Worm (Caenorhabditis elegans) whole organism, young adult: ENCODE measurements around the gene ZK822.9.

Experiments
- B0261.1 ChIP-seq: sonication (generic microtip); optimal IDR thresholded peaks from 2 replicates; lab custom pipeline; 2016; ENCODE audit warnings: mild to moderate bottlenecking, missing genetic modification characterization, moderate library complexity, missing compliant biosample characterization
- B0336.3 ChIP-seq: fragments of 200-800 bp; sonication (Bioruptor generic); IDR thresholded peaks from 2 replicates; pipeline ENCODE4 v1.3.6; 2022; ENCODE audit warnings: missing genetic modification characterization, missing compliant biosample characterization
- C06A6.2 ChIP-seq: fragments of 200-800 bp; sonication (Bioruptor generic); conservative IDR thresholded peaks from 2 replicates; pipeline ENCODE4 v1.3.6; 2022; ENCODE audit warnings: missing genetic modification characterization, missing compliant biosample characterization
- C17E4.6 ChIP-seq: fragments of 200-800 bp; sonication (Bioruptor generic); IDR thresholded peaks from 2 replicates; pipeline ENCODE4 v1.3.6; 2022; ENCODE audit warnings: missing genetic modification reagents, missing genetic modification characterization, missing compliant biosample characterization
- F10E7.11 ChIP-seq: sonication (generic microtip); optimal IDR thresholded peaks from 2 replicates; lab custom pipeline; 2017; ENCODE audit warnings: mild to moderate bottlenecking, missing genetic modification characterization, moderate library complexity, missing compliant biosample characterization
- F22D6.2 ChIP-seq: sonication (generic microtip); optimal IDR thresholded peaks from 2 replicates; lab custom pipeline; 2016; ENCODE audit warnings: mild to moderate bottlenecking, missing genetic modification characterization, missing compliant biosample characterization
- F39B2.1 ChIP-seq: fragments of 200-800 bp; sonication (Bioruptor generic); IDR thresholded peaks from 2 replicates; pipeline ENCODE4 v1.3.6; 2022; ENCODE audit warnings: missing genetic modification reagents, missing genetic modification characterization, missing compliant biosample characterization
- F52B5.7 ChIP-seq: sonication (generic microtip); optimal IDR thresholded peaks from 2 replicates; lab custom pipeline; 2016; ENCODE audit warnings: mild to moderate bottlenecking, missing genetic modification characterization, missing compliant biosample characterization
- F57A8.1 ChIP-seq: fragments of 200-800 bp; sonication (Bioruptor generic); optimal IDR thresholded peaks from 2 replicates; lab custom pipeline; 2018; ENCODE audit warnings: mild to moderate bottlenecking, missing genetic modification characterization, moderate library complexity, missing compliant biosample characterization
- F57C9.4 ChIP-seq: sonication (generic microtip); optimal IDR thresholded peaks from 2 replicates; lab custom pipeline; 2017; ENCODE audit warnings: mild to moderate bottlenecking, missing genetic modification characterization, missing compliant biosample characterization
- K12H6.12 ChIP-seq: fragments of 200-800 bp; sonication (Bioruptor generic); optimal IDR thresholded peaks from 2 replicates; lab custom pipeline; 2018; ENCODE audit warnings: mild to moderate bottlenecking, missing genetic modification characterization, missing compliant biosample characterization
- Y67H2A.10 ChIP-seq: fragments of 200-800 bp; sonication (Bioruptor generic); conservative IDR thresholded peaks from 2 replicates; pipeline ENCODE4 v1.3.6; 2022; ENCODE audit warnings: missing genetic modification reagents, missing genetic modification characterization, missing compliant biosample characterization
- ama-1 ChIP-seq, 3 experiments: fragments of 150-350 bp in 1 of 3; sonication (generic microtip) in 2 of 3; optimal IDR thresholded peaks; 2 replicates each; lab custom pipeline; 2014 to 2018; ENCODE audit warnings: missing biosample characterization in 2 of 3, missing genetic modification characterization in 2 of 3, missing genetic modification reagents in 2 of 3
- attf-3 ChIP-seq: fragments of 200-800 bp; sonication (Bioruptor generic); conservative IDR thresholded peaks from 2 replicates; pipeline ENCODE4 v1.3.6; 2022; ENCODE audit warnings: missing genetic modification reagents, missing genetic modification characterization, missing compliant biosample characterization
- attf-5 ChIP-seq: fragments of 200-800 bp; sonication (Bioruptor generic); optimal IDR thresholded peaks from 2 replicates; lab custom pipeline; 2018; ENCODE audit warnings: mild to moderate bottlenecking, missing genetic modification characterization, missing compliant biosample characterization
- ccch-3 ChIP-seq: fragments of 200-800 bp; sonication (Bioruptor generic); optimal IDR thresholded peaks from 2 replicates; lab custom pipeline; 2018; ENCODE audit warnings: mild to moderate bottlenecking, missing genetic modification characterization, missing compliant biosample characterization
- ceh-27 ChIP-seq: fragments of 200-800 bp; sonication (Bioruptor generic); optimal IDR thresholded peaks from 2 replicates; lab custom pipeline; 2018; ENCODE audit warnings: mild to moderate bottlenecking, missing genetic modification characterization, moderate library complexity, missing compliant biosample characterization
- ceh-40 ChIP-seq: fragments of 200-800 bp; sonication (Bioruptor generic); IDR thresholded peaks from 2 replicates; pipeline ENCODE4 v1.3.6; 2022; ENCODE audit warnings: missing genetic modification characterization, missing compliant biosample characterization
- ceh-58 ChIP-seq: fragments of 200-800 bp; sonication (Bioruptor generic); IDR thresholded peaks from 2 replicates; pipeline ENCODE4 v1.3.6; 2022; ENCODE audit warnings: missing genetic modification characterization, missing compliant biosample characterization
- ceh-79 ChIP-seq: sonication (generic microtip); optimal IDR thresholded peaks from 2 replicates; lab custom pipeline; 2017; ENCODE audit warnings: mild to moderate bottlenecking, missing genetic modification characterization, missing compliant biosample characterization
- die-1 ChIP-seq: sonication (generic microtip); optimal IDR thresholded peaks from 2 replicates; lab custom pipeline; 2016; ENCODE audit warnings: missing genotype, mild to moderate bottlenecking, missing genetic modification characterization, missing compliant biosample characterization
- dox-1 ChIP-seq: fragments of 200-800 bp; sonication (Bioruptor generic); IDR thresholded peaks from 2 replicates; pipeline ENCODE4 v1.3.6; 2022; ENCODE audit warnings: missing genetic modification reagents, missing genetic modification characterization, missing compliant biosample characterization
- dpff-1 ChIP-seq: sonication (generic microtip); optimal IDR thresholded peaks from 2 replicates; lab custom pipeline; 2017; ENCODE audit warnings: mild to moderate bottlenecking, missing genetic modification characterization, missing compliant biosample characterization
- egl-44 ChIP-seq: fragments of 200-800 bp; sonication (Bioruptor generic); IDR thresholded peaks from 2 replicates; pipeline ENCODE4 v1.3.6; 2022; ENCODE audit warnings: missing genetic modification reagents, missing genetic modification characterization, missing compliant biosample characterization
- egrh-3 ChIP-seq: fragments of 200-800 bp; sonication (Bioruptor generic); IDR thresholded peaks from 2 replicates; pipeline ENCODE4 v1.3.6; 2022; ENCODE audit warnings: missing genetic modification reagents, missing genetic modification characterization, missing compliant biosample characterization
- ets-4 ChIP-seq: fragments of 200-800 bp; sonication (Bioruptor generic); optimal IDR thresholded peaks from 2 replicates; lab custom pipeline; 2018; ENCODE audit warnings: mild to moderate bottlenecking, missing genetic modification characterization, missing compliant biosample characterization
- gei-17 ChIP-seq: fragments of 200-800 bp; sonication (Bioruptor generic); optimal IDR thresholded peaks from 2 replicates; lab custom pipeline; 2018; ENCODE audit warnings: mild to moderate bottlenecking, missing genetic modification characterization, missing compliant biosample characterization
- hsf-1 ChIP-seq: fragments of 200-800 bp; sonication (Bioruptor generic); IDR thresholded peaks from 2 replicates; pipeline ENCODE4 v1.3.6; 2022; ENCODE audit warnings: missing genetic modification reagents, missing genetic modification characterization, missing compliant biosample characterization
- let-607 ChIP-seq, 2 experiments: fragments of 200-800 bp in 1 of 2; sonication (Bioruptor generic) in 1 of 2; sonication (generic microtip) in 1 of 2; optimal IDR thresholded peaks; 2 replicates each; lab custom pipeline; 2016 to 2018; ENCODE audit warnings: mild to moderate bottlenecking in 2 of 2, missing compliant biosample characterization in 2 of 2, missing genetic modification characterization in 2 of 2, moderate library complexity in 2 of 2, missing genotype in 1 of 2
- lin-26 ChIP-seq: fragments of 200-800 bp; sonication (Bioruptor generic); IDR thresholded peaks from 2 replicates; pipeline ENCODE4 v1.3.6; 2022; ENCODE audit warnings: missing genetic modification reagents, missing genetic modification characterization, missing compliant biosample characterization
- lin-40 ChIP-seq: sonication (generic microtip); optimal IDR thresholded peaks from 2 replicates; lab custom pipeline; 2016; ENCODE audit warnings: missing genetic modification characterization, mild to moderate bottlenecking, missing compliant biosample characterization, missing genotype, missing genetic modification reagents
- madf-8 ChIP-seq: fragments of 200-800 bp; sonication (Bioruptor generic); conservative IDR thresholded peaks from 2 replicates; pipeline ENCODE4 v1.3.6; 2022; ENCODE audit warnings: missing genetic modification reagents, missing genetic modification characterization, missing compliant biosample characterization
- mcd-1 ChIP-seq: fragments of 200-800 bp; sonication (Bioruptor generic); IDR thresholded peaks from 2 replicates; pipeline ENCODE4 v1.3.6; 2022; ENCODE audit warnings: missing genetic modification reagents, missing genetic modification characterization, missing compliant biosample characterization
- mes-4 ChIP-seq: sonication (generic microtip); optimal IDR thresholded peaks from 2 replicates; lab custom pipeline; 2016; ENCODE audit warnings: missing genotype, missing genetic modification characterization, missing compliant biosample characterization
- mxl-1 ChIP-seq: sonication (generic microtip); optimal IDR thresholded peaks from 2 replicates; lab custom pipeline; 2016; ENCODE audit warnings: missing genetic modification characterization, missing compliant biosample characterization
- nfya-1 ChIP-seq: sonication (generic microtip); optimal IDR thresholded peaks from 2 replicates; lab custom pipeline; 2017; ENCODE audit warnings: antibody characterized with exemption, missing compliant biosample characterization, missing genetic modification characterization, borderline replicate concordance; ENCODE audit not compliant: insufficient read depth
- nhr-120 ChIP-seq: fragments of 200-800 bp; sonication (Bioruptor generic); IDR thresholded peaks from 2 replicates; pipeline ENCODE4 v1.3.6; 2022; ENCODE audit warnings: missing genetic modification characterization, missing compliant biosample characterization
- nhr-179 ChIP-seq: sonication (generic microtip); optimal IDR thresholded peaks from 2 replicates; lab custom pipeline; 2016; ENCODE audit warnings: mild to moderate bottlenecking, missing genetic modification characterization, missing compliant biosample characterization
- nhr-27 ChIP-seq: fragments of 200-800 bp; sonication (Bioruptor generic); optimal IDR thresholded peaks from 2 replicates; lab custom pipeline; 2018; ENCODE audit warnings: mild to moderate bottlenecking, missing genetic modification characterization, moderate library complexity, missing compliant biosample characterization
- nhr-80 ChIP-seq: sonication (generic microtip); optimal IDR thresholded peaks from 2 replicates; lab custom pipeline; 2016; ENCODE audit warnings: missing genetic modification characterization, missing compliant biosample characterization
- nhr-90 ChIP-seq: sonication (generic microtip); optimal IDR thresholded peaks from 2 replicates; lab custom pipeline; 2016; ENCODE audit warnings: missing genotype, mild to moderate bottlenecking, missing genetic modification characterization, missing compliant biosample characterization
- pha-4 ChIP-seq: fragments of 150-350 bp; sonication (generic microtip); optimal IDR thresholded peaks from 2 replicates; lab custom pipeline; 2014; ENCODE audit warnings: missing biosample characterization, missing genetic modification reagents, missing genetic modification characterization
- repo-1 ChIP-seq: sonication (generic microtip); optimal IDR thresholded peaks from 2 replicates; lab custom pipeline; 2017; ENCODE audit warnings: mild to moderate bottlenecking, missing genetic modification characterization, missing compliant biosample characterization
- snpc-1.3 ChIP-seq: sonication (generic microtip); optimal IDR thresholded peaks from 2 replicates; lab custom pipeline; 2017; ENCODE audit warnings: missing genetic modification characterization, mild to moderate bottlenecking, missing compliant biosample characterization, antibody characterized with exemption, moderate library complexity, missing genotype, missing genetic modification reagents; ENCODE audit not compliant: insufficient read depth
- snpc-4 ChIP-seq, 5 experiments: fragments of 150-350 bp in 1 of 5; sonication (generic microtip) in 4 of 5; optimal IDR thresholded peaks; 2 replicates each; lab custom pipeline; 2014 to 2018; ENCODE audit warnings: missing genetic modification characterization in 5 of 5, missing biosample characterization in 3 of 5, antibody characterized with exemption in 2 of 5, mild to moderate bottlenecking in 2 of 5, missing compliant biosample characterization in 2 of 5, missing genotype in 2 of 5, moderate library complexity in 2 of 5, missing genetic modification reagents in 1 of 5
- tbp1 ChIP-seq: fragments of 200-800 bp; sonication (Bioruptor generic); optimal IDR thresholded peaks from 2 replicates; lab custom pipeline; 2018; ENCODE audit warnings: mild to moderate bottlenecking, missing genetic modification characterization, missing compliant biosample characterization
- zim-3 ChIP-seq: sonication (generic microtip); optimal IDR thresholded peaks from 2 replicates; lab custom pipeline; 2017; ENCODE audit warnings: mild to moderate bottlenecking, missing genetic modification characterization, moderate library complexity, missing compliant biosample characterization
- ztf-26 ChIP-seq: sonication (generic microtip); optimal IDR thresholded peaks from 2 replicates; lab custom pipeline; 2017; ENCODE audit warnings: missing genetic modification characterization, missing compliant biosample characterization

Gene ZK822.9

DNA sequence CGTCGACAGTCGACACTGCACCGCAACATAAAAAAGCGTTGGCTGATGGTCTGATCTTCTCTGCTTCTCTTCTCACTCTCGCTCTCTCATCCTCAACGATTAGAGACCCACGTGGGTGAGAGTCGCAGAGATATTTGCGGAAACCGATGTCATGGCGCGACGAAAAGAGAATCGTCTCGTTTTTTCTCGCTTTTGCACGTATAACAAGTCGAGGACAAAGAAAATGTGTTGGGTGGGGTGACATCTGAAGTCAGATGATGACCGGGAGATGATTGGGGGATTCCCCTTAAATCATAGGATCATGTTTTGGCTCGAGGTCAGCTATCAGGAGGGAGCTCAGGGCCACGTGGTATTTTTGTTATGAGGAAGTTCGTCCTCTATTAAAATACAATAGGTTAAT lies 40.6 kb downstream of the ZK822.9 start (continued):
- TF ChIP-seq lin-26 (GFP tag; lab: Robert Waterston, UW) (peak; percentile 82), zim-3 (tag; lab: Kevin White, UChicago) (no peak), ceh-27 (peak; percentile 66), ceh-79 (tag; lab: Kevin White, UChicago) (no peak), pha-4 (peak; percentile 77), snpc-1.3 (tag; lab: Kevin White, UChicago) (no peak), egl-44 (GFP tag; lab: Robert Waterston, UW) (peak; percentile 90), F10E7.11 (tag; lab: Kevin White, UChicago) (no peak), B0336.3 (peak; percentile 86; the same call in 1 of the 2 replicates), repo-1 (tag; lab: Kevin White, UChicago) (peak; percentile 45), ceh-40 (GFP tag; lab: Robert Waterston, UW) (0 out of 2 replicates have a peak, but pooled peaks have one; percentile 26), tbp1 (GFP tag; lab: Kevin White, UChicago) (peak; percentile 64), F57A8.1 (GFP tag; lab: Kevin White, UChicago) (no peak), nhr-27 (no peak), B0261.1 (tag; lab: Kevin White, UChicago) (no peak), F52B5.7 (tag; lab: Kevin White, UChicago) (peak; percentile 28), ceh-58 (GFP tag; lab: Robert Waterston, UW) (no peak), Y67H2A.10 (GFP tag; lab: Robert Waterston, UW) (0 out of 2 replicates have a peak, but pooled peaks have one; percentile 10), madf-8 (GFP tag; lab: Robert Waterston, UW) (no peak), nhr-90 (tag; lab: Kevin White, UChicago) (peak; percentile 77), nhr-120 (GFP tag; lab: Robert Waterston, UW) (no peak), gei-17 (GFP tag; lab: Kevin White, UChicago) (peak; percentile 74), die-1 (tag; lab: Kevin White, UChicago) (peak; percentile 82), nfya-1 (tag; lab: Kevin White, UChicago) (no peak), let-607 (tag; optimal IDR thresholded peaks at IDR 0.05; lab: Kevin White, UChicago) (peak; percentile 7 to 31), mxl-1 (tag; lab: Kevin White, UChicago) (peak; percentile 82), mcd-1 (peak; percentile 70), egrh-3 (peak; percentile 29; the same call in 1 of the 2 replicates), F39B2.1 (no peak), K12H6.12 (tag; lab: Kevin White, UChicago) (peak; percentile 82), hsf-1 (GFP tag; lab: Robert Waterston, UW) (peak; percentile 77), dox-1 (GFP tag; lab: Robert Waterston, UW) (peak; percentile 71), nhr-80 (peak; percentile 84), ama-1 (optimal IDR thresholded peaks at IDR 0.05; lab: Kevin White, UChicago) (no peak), ama-1 (GFP tag; optimal IDR thresholded peaks at IDR 0.05; lab: Kevin White, UChicago) (no peak), snpc-4 (GFP tag; optimal IDR thresholded peaks at IDR 0.05; lab: Kevin White, UChicago) (no peak), snpc-4 (tag; optimal IDR thresholded peaks at IDR 0.05; lab: Kevin White, UChicago) (peak in 1 of 4 experiments; percentile 44), ets-4 (peak; percentile 16), F57C9.4 (no peak), nhr-179 (no peak), ztf-26 (tag; lab: Kevin White, UChicago) (peak; percentile 97), C17E4.6 (GFP tag; lab: Robert Waterston, UW) (no peak), lin-40 (tag; lab: Kevin White, UChicago) (peak; percentile 87), C06A6.2 (GFP tag; lab: Robert Waterston, UW) (peak; percentile 87), mes-4 (tag; lab: Kevin White, UChicago) (no peak), ccch-3 (GFP tag; lab: Kevin White, UChicago) (no peak), attf-5 (GFP tag; lab: Kevin White, UChicago) (peak; percentile 93), attf-3 (GFP tag; lab: Robert Waterston, UW) (0 out of 2 replicates have a peak, but pooled peaks have one; percentile 13), F22D6.2 (tag; lab: Kevin White, UChicago) (peak; percentile 80), dpff-1 (peak; percentile 73)
